Worm (Caenorhabditis elegans): ENCODE results near the gene K10G6.9.
A peak's percentile ranks its signal among the peaks of the same experiment; 100 is the strongest.

K10G6.9 gene

ce11 chrII:4000430-4000829 is 28.4 kb downstream of the K10G6.9 start:
- TF ChIP-seq daf-8 (GFP tag; IDR thresholded peaks at IDR 0.05) (no peak), dmd-6 (GFP tag; IDR thresholded peaks at IDR 0.05) (no peak)

ce11 chrII:4002134-4002533 is 30.1 kb downstream of the K10G6.9 start:
- TF ChIP-seq ceh-28 (tag; optimal IDR thresholded peaks at IDR 0.05): no peak
- no peak for TF ChIP-seq nhr-102 (tag; optimal IDR thresholded peaks at IDR 0.05)
- TF ChIP-seq snpc-1.2 (GFP tag; IDR thresholded peaks at IDR 0.05): no peak
- peak in 1 of 2 experiments; percentile 46 for TF ChIP-seq unc-62 (GFP tag; optimal IDR thresholded peaks at IDR 0.05 in 1 of 2)
- no peak for TF ChIP-seq unc-62 (tag; optimal IDR thresholded peaks at IDR 0.05)

ce11 chrII:4004614-4005013 is 32.6 kb downstream of the K10G6.9 start, which contains the start of gene ephx-1:
ephx-1 (plus strand) TSS chrII:4004914.
- TF ChIP-seq Y48G9A.11 (GFP tag; IDR thresholded peaks at IDR 0.05): no peak
- no peak for TF ChIP-seq madf-5 (GFP tag; IDR thresholded peaks at IDR 0.05)
- 0 out of 2 replicates have a peak, but pooled peaks have one; percentile 2 for TF ChIP-seq dmd-8 (GFP tag; IDR thresholded peaks at IDR 0.05)
- no peak for TF ChIP-seq hlh-11 (tag; optimal IDR thresholded peaks at IDR 0.05)
- TF ChIP-seq nhr-11 (tag; optimal IDR thresholded peaks at IDR 0.05): no peak

ce11 chrII:4007972-4008371 is 35.9 kb downstream of the K10G6.9 start:
- TF ChIP-seq daf-19 (GFP tag; conservative IDR thresholded peaks at IDR 0.05) (no peak), set-16 (GFP tag; IDR thresholded peaks at IDR 0.05) (peak; percentile 79), unc-62 (GFP tag; optimal IDR thresholded peaks at IDR 0.05 in 1 of 2) (peak in 1 of 2 experiments; percentile 44), unc-62 (tag; optimal IDR thresholded peaks at IDR 0.05) (no peak), T26A8.4 (GFP tag; IDR thresholded peaks at IDR 0.05) (no peak)

- TF ChIP-seq F37D6.2 (tag; optimal IDR thresholded peaks at IDR 0.05): no peak
- TF ChIP-seq pqm-1 (tag; optimal IDR thresholded peaks at IDR 0.05): peak; percentile 7
Observed at ce11 chrII:4011518-4011917, 39.5 kb downstream of the K10G6.9 start.

- TF ChIP-seq nhr-111 (GFP tag; optimal IDR thresholded peaks at IDR 0.05) (no peak), cey-2 (tag; optimal IDR thresholded peaks at IDR 0.05; ENCODE audit: borderline replicate concordance, insufficient read depth) (no peak), T20F7.1 (GFP tag; optimal IDR thresholded peaks at IDR 0.05) (no peak), R02D3.7 (tag; optimal IDR thresholded peaks at IDR 0.05) (no peak), ztf-7 (tag; optimal IDR thresholded peaks at IDR 0.05) (no peak), D1046.2 (GFP tag; IDR thresholded peaks at IDR 0.05) (no peak), madf-9 (GFP tag; conservative IDR thresholded peaks at IDR 0.05) (no peak), ces-1 (GFP tag; optimal IDR thresholded peaks at IDR 0.05) (no peak), snpc-1.2 (GFP tag; IDR thresholded peaks at IDR 0.05) (no peak), nhr-76 (tag; optimal IDR thresholded peaks at IDR 0.05) (no peak), pha-4 (GFP tag; IDR thresholded peaks at IDR 0.05) (no peak), pha-4 (tag; optimal IDR thresholded peaks at IDR 0.05) (no peak)
Observed at ce11 chrII:4018617-4019016, 46.6 kb downstream of the K10G6.9 start, which contains the start of gene K07D4.6. K07D4.6 (minus strand) TSS chrII:4018717.
